Worm (Caenorhabditis elegans): ENCODE results near the gene Y71H2AM.25.

Gene Y71H2AM.25

ce11 chrIII:2801800-2802515 lies at the start of gene Y71H2AM.25, which contains the start of gene twk-45:
Gene Y71H2AM.25 (plus strand): TSS chrIII:2802465.
Gene twk-45 (minus strand): TSS chrIII:2801900.
- no peak for TF ChIP-seq sox-4 (tag; optimal IDR thresholded peaks at IDR 0.05)
- no peak for TF ChIP-seq elt-2 (tag; optimal IDR thresholded peaks at IDR 0.05)
- no peak for TF ChIP-seq fkh-10 (GFP tag; optimal IDR thresholded peaks at IDR 0.05)
- no peak for TF ChIP-seq ceh-18 (tag; optimal IDR thresholded peaks at IDR 0.05)
- TF ChIP-seq zip-5 (tag; optimal IDR thresholded peaks at IDR 0.05): no peak
- no peak for TF ChIP-seq unc-86 (tag; optimal IDR thresholded peaks at IDR 0.05)
- TF ChIP-seq fax-1 (tag; optimal IDR thresholded peaks at IDR 0.05): no peak
- TF ChIP-seq ceh-45 (GFP tag; IDR thresholded peaks at IDR 0.05): no peak
- no peak for TF ChIP-seq unc-55 (GFP tag; optimal IDR thresholded peaks at IDR 0.05)
- no peak for TF ChIP-seq ceh-24 (tag; optimal IDR thresholded peaks at IDR 0.05)
- TF ChIP-seq ceh-9 (tag; optimal IDR thresholded peaks at IDR 0.05): no peak
- no peak for TF ChIP-seq lin-11 (tag; optimal IDR thresholded peaks at IDR 0.05)
- TF ChIP-seq ttx-3 (tag; optimal IDR thresholded peaks at IDR 0.05): no peak
- no peak for TF ChIP-seq elt-4 (tag; optimal IDR thresholded peaks at IDR 0.05)

- no peak for TF ChIP-seq hlh-13 (GFP tag; optimal IDR thresholded peaks at IDR 0.05)
- no peak for TF ChIP-seq pag-3 (tag; optimal IDR thresholded peaks at IDR 0.05; ENCODE audit: borderline replicate concordance)
- TF ChIP-seq sox-4 (tag; optimal IDR thresholded peaks at IDR 0.05): no peak
Measured at ce11 chrIII:2756260-2756659, 46.0 kb upstream of the Y71H2AM.25 start, which contains the start of gene gldi-9. Gene gldi-9 (minus strand): TSS chrIII:2756360.

ce11 chrIII:2757478-2757877 lies 44.8 kb upstream of the Y71H2AM.25 start:
- peak; percentile 72 for TF ChIP-seq dve-1 (tag; optimal IDR thresholded peaks at IDR 0.05)
- no peak for TF ChIP-seq sdc-2 (tag; optimal IDR thresholded peaks at IDR 0.05)

- TF ChIP-seq odd-2 (tag; optimal IDR thresholded peaks at IDR 0.05): no peak
Measured at ce11 chrIII:2758092-2758491, 44.2 kb upstream of the Y71H2AM.25 start.

ce11 chrIII:2759308-2759707 lies 43.0 kb upstream of the Y71H2AM.25 start:
- no peak for TF ChIP-seq npax-4 (tag; optimal IDR thresholded peaks at IDR 0.05)
- TF ChIP-seq hlh-15 (tag; optimal IDR thresholded peaks at IDR 0.05): no peak
- TF ChIP-seq eyg-1 (tag; optimal IDR thresholded peaks at IDR 0.05): no peak
- no peak for TF ChIP-seq ceh-34 (tag; optimal IDR thresholded peaks at IDR 0.05)
- no peak for TF ChIP-seq ceh-24 (tag; optimal IDR thresholded peaks at IDR 0.05)
- TF ChIP-seq pag-3 (tag; optimal IDR thresholded peaks at IDR 0.05; ENCODE audit: borderline replicate concordance): no peak
- TF ChIP-seq hlh-13 (GFP tag; optimal IDR thresholded peaks at IDR 0.05): no peak
- no peak for TF ChIP-seq F13H6.1 (tag; optimal IDR thresholded peaks at IDR 0.05)
- TF ChIP-seq ceh-31 (tag; optimal IDR thresholded peaks at IDR 0.05): no peak
- TF ChIP-seq lim-6 (tag; optimal IDR thresholded peaks at IDR 0.05): no peak
- TF ChIP-seq rnt-1 (tag; optimal IDR thresholded peaks at IDR 0.05): no peak

- peak; percentile 50 for TF ChIP-seq elt-2 (tag; optimal IDR thresholded peaks at IDR 0.05)
- no peak for TF ChIP-seq zip-5 (tag; optimal IDR thresholded peaks at IDR 0.05)
Measured at ce11 chrIII:2760726-2761125, 41.5 kb upstream of the Y71H2AM.25 start, which contains the start of gene pho-9. Gene pho-9 (minus strand): TSS chrIII:2760816.

ce11 chrIII:2768635-2769034 lies 33.6 kb upstream of the Y71H2AM.25 start, which contains the start of gene swsn-3:
Gene swsn-3 (minus strand): TSS chrIII:2768679.
- peak; percentile 75 for TF ChIP-seq C08G9.2 (tag; optimal IDR thresholded peaks at IDR 0.05)
- TF ChIP-seq dve-1 (tag; optimal IDR thresholded peaks at IDR 0.05): peak; percentile 69
- peak; percentile 86 for TF ChIP-seq sox-4 (tag; optimal IDR thresholded peaks at IDR 0.05)
- TF ChIP-seq lin-11 (tag; optimal IDR thresholded peaks at IDR 0.05): peak; percentile 69
- TF ChIP-seq lim-6 (tag; optimal IDR thresholded peaks at IDR 0.05): peak; percentile 85
- TF ChIP-seq nhr-232 (tag; optimal IDR thresholded peaks at IDR 0.05): peak; percentile 61
- peak; percentile 95 for TF ChIP-seq elt-2 (tag; optimal IDR thresholded peaks at IDR 0.05)
- TF ChIP-seq pat-9 (tag; optimal IDR thresholded peaks at IDR 0.05): peak; percentile 77
- peak; percentile 84 for TF ChIP-seq eyg-1 (tag; optimal IDR thresholded peaks at IDR 0.05)
- TF ChIP-seq ceh-22 (tag; optimal IDR thresholded peaks at IDR 0.05): no peak
- TF ChIP-seq ceh-45 (GFP tag; IDR thresholded peaks at IDR 0.05): peak; percentile 55; the same call in 1 of the 2 replicates
- TF ChIP-seq hlh-8 (tag; optimal IDR thresholded peaks at IDR 0.05): peak; percentile 78
- TF ChIP-seq ceh-48 (tag; optimal IDR thresholded peaks at IDR 0.05): peak; percentile 94
- peak; percentile 90 for TF ChIP-seq ceh-31 (tag; optimal IDR thresholded peaks at IDR 0.05)
- TF ChIP-seq K02D7.2 (tag; optimal IDR thresholded peaks at IDR 0.05): peak; percentile 88
- TF ChIP-seq K09A11.1 (tag; optimal IDR thresholded peaks at IDR 0.05; ENCODE audit: insufficient read depth): peak; percentile 95
- TF ChIP-seq nfya-1 (tag; optimal IDR thresholded peaks at IDR 0.05): peak; percentile 94
- peak; percentile 38 for TF ChIP-seq Y22D7AL.16 (tag; optimal IDR thresholded peaks at IDR 0.05)
- peak; percentile 84 for TF ChIP-seq odd-2 (tag; optimal IDR thresholded peaks at IDR 0.05)
- TF ChIP-seq ahr-1 (tag; optimal IDR thresholded peaks at IDR 0.05): peak; percentile 81

Data from whole organism, late embryonic.